Fruit fly (Drosophila melanogaster) whole organism, prepupa: Measurements from ENCODE around the gene Det.
A peak's percentile ranks its signal among the peaks of the same experiment; 100 is the strongest.

Experiments used
- Blimp-1 ChIP-seq: fragments of 200-800 bp; sonication (Bioruptor generic); optimal IDR thresholded peaks from 3 replicates; lab custom pipeline; 2017; ENCODE audit warnings: missing biosample characterization, missing genetic modification characterization, mild to moderate bottlenecking, moderate library complexity, missing genetic modification reagents
- CG10631 ChIP-seq: fragments of 200-800 bp; sonication (Bioruptor generic); optimal IDR thresholded peaks from 2 replicates; lab custom pipeline; 2016; ENCODE audit warnings: missing biosample characterization, missing genetic modification characterization
- CG11294 ChIP-seq: fragments of 200-800 bp; sonication (Bioruptor generic); IDR thresholded peaks from 2 replicates; pipeline ENCODE4 v1.3.6; 2022; ENCODE audit warnings: missing biosample characterization, missing genetic modification characterization
- CG11762 ChIP-seq: fragments of 200-800 bp; sonication (Bioruptor generic); optimal IDR thresholded peaks from 3 replicates; lab custom pipeline; 2016; ENCODE audit warnings: missing biosample characterization, missing genetic modification characterization; ENCODE audit not compliant: insufficient read depth
- CG11902 ChIP-seq: fragments of 200-800 bp; sonication (Bioruptor generic); optimal IDR thresholded peaks from 3 replicates; lab custom pipeline; 2016; ENCODE audit warnings: missing biosample characterization, missing genetic modification characterization
- CG15336 ChIP-seq: fragments of 200-800 bp; sonication (Bioruptor generic); IDR thresholded peaks from 2 replicates; pipeline ENCODE4 v1.3.6; 2022; ENCODE audit warnings: missing biosample characterization, missing genetic modification characterization
- CG31627 ChIP-seq: fragments of 200-800 bp; sonication (Bioruptor generic); optimal IDR thresholded peaks from 3 replicates; lab custom pipeline; 2016; ENCODE audit warnings: missing biosample characterization, missing genetic modification characterization
- CG32006 ChIP-seq: fragments of 200-800 bp; sonication (Bioruptor generic); optimal IDR thresholded peaks from 3 replicates; lab custom pipeline; 2017; ENCODE audit warnings: missing biosample characterization, mild to moderate bottlenecking, missing genetic modification characterization
- CG34406 ChIP-seq: fragments of 200-800 bp; sonication (Bioruptor generic); optimal IDR thresholded peaks from 3 replicates; lab custom pipeline; 2016; ENCODE audit warnings: missing biosample characterization, missing genetic modification characterization
- CG3919 ChIP-seq: fragments of 200-800 bp; sonication (Bioruptor generic); optimal IDR thresholded peaks from 3 replicates; lab custom pipeline; 2016; ENCODE audit warnings: missing biosample characterization, missing genetic modification characterization
- CG4318 ChIP-seq: fragments of 200-800 bp; sonication (Bioruptor generic); optimal IDR thresholded peaks from 3 replicates; lab custom pipeline; 2017; ENCODE audit warnings: missing biosample characterization, mild to moderate bottlenecking, missing genetic modification characterization
- CG6276 ChIP-seq: fragments of 200-800 bp; sonication (Bioruptor generic); optimal IDR thresholded peaks from 2 replicates; lab custom pipeline; 2017; ENCODE audit warnings: missing biosample characterization, mild to moderate bottlenecking, missing genetic modification characterization
- CG6792 ChIP-seq: fragments of 200-800 bp; sonication (Bioruptor generic); optimal IDR thresholded peaks from 3 replicates; lab custom pipeline; 2016; ENCODE audit warnings: missing biosample characterization, missing genetic modification characterization
- CG8119 ChIP-seq: fragments of 200-800 bp; sonication (Bioruptor generic); IDR thresholded peaks from 3 replicates; pipeline ENCODE4 v1.3.6; 2022; ENCODE audit warnings: missing biosample characterization, missing genetic modification characterization
- CG8632 ChIP-seq: fragments of 200-800 bp; sonication (Bioruptor generic); optimal IDR thresholded peaks from 3 replicates; lab custom pipeline; 2016; ENCODE audit warnings: missing biosample characterization, missing genetic modification characterization
- CG9139 ChIP-seq: fragments of 200-800 bp; sonication (Bioruptor generic); optimal IDR thresholded peaks from 3 replicates; lab custom pipeline; 2017; ENCODE audit warnings: missing biosample characterization, mild to moderate bottlenecking, missing genetic modification characterization
- Eip78C ChIP-seq: fragments of 200-800 bp; sonication (Bioruptor generic); peaks from one replicate; lab custom pipeline; 2016; ENCODE audit warnings: missing biosample characterization, missing genetic modification characterization
- Ets21C ChIP-seq: fragments of 200-800 bp; sonication (Bioruptor generic); optimal IDR thresholded peaks from 3 replicates; lab custom pipeline; 2016; ENCODE audit warnings: missing biosample characterization, missing genetic modification characterization
- Ets96B ChIP-seq: fragments of 200-800 bp; optimal IDR thresholded peaks from 2 replicates; lab custom pipeline; 2019; ENCODE audit warnings: missing biosample characterization, mild to moderate bottlenecking, missing genetic modification characterization, moderate library complexity
- Hr39 ChIP-seq: fragments of 200-800 bp; sonication (Bioruptor generic); optimal IDR thresholded peaks from 2 replicates; lab custom pipeline; 2016; ENCODE audit warnings: missing biosample characterization, missing genetic modification characterization
- Hr4 ChIP-seq: fragments of 200-800 bp; sonication (Bioruptor generic); optimal IDR thresholded peaks from 3 replicates; lab custom pipeline; 2016; ENCODE audit warnings: missing biosample characterization, missing genetic modification characterization
- Lpt ChIP-seq: fragments of 200-800 bp; sonication (Bioruptor generic); optimal IDR thresholded peaks from 3 replicates; lab custom pipeline; 2016; ENCODE audit warnings: missing biosample characterization, missing genetic modification characterization
- Met ChIP-seq: fragments of 200-800 bp; sonication (Bioruptor generic); optimal IDR thresholded peaks from 3 replicates; lab custom pipeline; 2016; ENCODE audit warnings: missing biosample characterization, missing genetic modification characterization
- OdsH ChIP-seq: fragments of 200-800 bp; sonication (Bioruptor generic); optimal IDR thresholded peaks from 3 replicates; lab custom pipeline; 2016; ENCODE audit warnings: missing biosample characterization, missing genetic modification characterization
- Smox ChIP-seq: fragments of 200-800 bp; sonication (Bioruptor generic); optimal IDR thresholded peaks from 3 replicates; lab custom pipeline; 2016; ENCODE audit warnings: missing biosample characterization, missing genetic modification characterization
- Sox102F ChIP-seq: fragments of 200-800 bp; sonication (Bioruptor generic); optimal IDR thresholded peaks from 2 replicates; lab custom pipeline; 2016; ENCODE audit warnings: missing biosample characterization, mild to moderate bottlenecking, missing genetic modification characterization
- Sox14 ChIP-seq: fragments of 200-800 bp; sonication (Bioruptor generic); optimal IDR thresholded peaks from 3 replicates; lab custom pipeline; 2016; ENCODE audit warnings: missing biosample characterization, missing genetic modification characterization
- achi ChIP-seq: fragments of 200-800 bp; sonication (Bioruptor generic); optimal IDR thresholded peaks from 3 replicates; lab custom pipeline; 2016; ENCODE audit warnings: missing biosample characterization, missing genetic modification characterization
- acj6 ChIP-seq: fragments of 200-800 bp; sonication (Bioruptor generic); optimal IDR thresholded peaks from 3 replicates; lab custom pipeline; 2016; ENCODE audit warnings: missing biosample characterization, missing genetic modification characterization
- cyc ChIP-seq: fragments of 200-800 bp; sonication (Bioruptor generic); optimal IDR thresholded peaks from 3 replicates; lab custom pipeline; 2016; ENCODE audit warnings: missing biosample characterization, missing genetic modification characterization
- dac ChIP-seq: fragments of 200-800 bp; sonication (Bioruptor generic); optimal IDR thresholded peaks from 2 replicates; lab custom pipeline; 2017; ENCODE audit warnings: missing biosample characterization, mild to moderate bottlenecking, missing genetic modification characterization
- fd59A ChIP-seq: fragments of 200-800 bp; sonication (Bioruptor generic); optimal IDR thresholded peaks from 2 replicates; lab custom pipeline; 2017; ENCODE audit warnings: missing biosample characterization, mild to moderate bottlenecking, missing genetic modification characterization, missing genetic modification reagents
- lz ChIP-seq: fragments of 200-800 bp; sonication (Bioruptor generic); optimal IDR thresholded peaks from 3 replicates; lab custom pipeline; 2016; ENCODE audit warnings: missing biosample characterization, missing genetic modification characterization
- net ChIP-seq: fragments of 200-800 bp; sonication (Bioruptor generic); optimal IDR thresholded peaks from 3 replicates; lab custom pipeline; 2016; ENCODE audit warnings: missing biosample characterization, missing genetic modification characterization
- salr ChIP-seq, 2 experiments: fragments of 200-800 bp; sonication (Bioruptor generic); optimal IDR thresholded peaks; 3 replicates each; lab custom pipeline; 2016 to 2018; ENCODE audit warnings: missing biosample characterization in 2 of 2, missing genetic modification characterization in 2 of 2, mild to moderate bottlenecking in 1 of 2
- svp ChIP-seq: fragments of 200-800 bp; sonication (Bioruptor generic); peaks from one replicate; lab custom pipeline; 2016; ENCODE audit warnings: missing biosample characterization, missing genetic modification characterization
- vri ChIP-seq: fragments of 200-800 bp; sonication (Bioruptor generic); optimal IDR thresholded peaks from 3 replicates; lab custom pipeline; 2016; ENCODE audit warnings: missing biosample characterization, mild to moderate bottlenecking, missing genetic modification characterization

The Det gene

dm6 chr3R:17122796-17123504, 26.5 kb upstream of the Det start:
- peak; percentile 22 for TF ChIP-seq CG31627 (GFP tag; lab: Kevin White, UChicago)
- peak; percentile 61; the same call in 2 of the 3 replicates for TF ChIP-seq CG8119 (GFP tag; lab: Robert Waterston, UW)
- no peak for TF ChIP-seq Lpt (GFP tag; lab: Kevin White, UChicago)
- TF ChIP-seq CG11902, result no peak
- no peak for TF ChIP-seq salr (GFP tag; optimal IDR thresholded peaks at IDR 0.05; lab: Kevin White, UChicago)
- TF ChIP-seq CG11294 (GFP tag; lab: Robert Waterston, UW), result peak; percentile 13; the same call in 1 of the 2 replicates
- TF ChIP-seq Sox102F (GFP tag; lab: Kevin White, UChicago), result peak; percentile 49
- TF ChIP-seq svp, result peak; percentile 88
- peak; percentile 35 for TF ChIP-seq Hr39 (GFP tag; lab: Kevin White, UChicago)
- TF ChIP-seq Ets21C (GFP tag; lab: Kevin White, UChicago), result peak; percentile 22
- TF ChIP-seq CG11762 (GFP tag; lab: Kevin White, UChicago), result no peak
- peak; percentile 5 for TF ChIP-seq achi (GFP tag; lab: Kevin White, UChicago)
- TF ChIP-seq lz (GFP tag; lab: Kevin White, UChicago), result peak; percentile 37
- TF ChIP-seq Smox (GFP tag; lab: Kevin White, UChicago), result peak; percentile 56
- peak; percentile 6 for TF ChIP-seq CG10631 (GFP tag; lab: Kevin White, UChicago)
- TF ChIP-seq Sox14 (GFP tag; lab: Kevin White, UChicago), result peak; percentile 15
- TF ChIP-seq vri (GFP tag; lab: Kevin White, UChicago), result peak; percentile 46
- TF ChIP-seq Blimp-1, result peak; percentile 27
- TF ChIP-seq Met (GFP tag; lab: Kevin White, UChicago), result peak; percentile 64
- TF ChIP-seq dac (GFP tag; lab: Kevin White, UChicago), result no peak
- TF ChIP-seq CG32006 (GFP tag; lab: Kevin White, UChicago), result peak; percentile 57
- no peak for TF ChIP-seq Ets96B (tag; lab: Kevin White, UChicago)
- TF ChIP-seq acj6 (GFP tag; lab: Kevin White, UChicago), result peak; percentile 49
- TF ChIP-seq CG15336 (GFP tag; lab: Robert Waterston, UW), result peak; percentile 58
- no peak for TF ChIP-seq CG3919 (GFP tag; lab: Kevin White, UChicago)
- peak; percentile 12 for TF ChIP-seq CG4318 (GFP tag; lab: Kevin White, UChicago)
- TF ChIP-seq Hr4, result peak; percentile 29
- TF ChIP-seq cyc (GFP tag; lab: Kevin White, UChicago), result peak; percentile 2
- peak; percentile 33 for TF ChIP-seq OdsH (GFP tag; lab: Kevin White, UChicago)
- TF ChIP-seq CG6276 (GFP tag; lab: Kevin White, UChicago), result peak; percentile 25
- TF ChIP-seq net (GFP tag; lab: Kevin White, UChicago), result peak; percentile 13
- TF ChIP-seq CG6792 (GFP tag; lab: Kevin White, UChicago), result peak; percentile 40
- peak; percentile 64 for TF ChIP-seq CG34406 (GFP tag; lab: Kevin White, UChicago)
- TF ChIP-seq CG8632 (GFP tag; lab: Kevin White, UChicago), result peak; percentile 25
- TF ChIP-seq, all 60 proteins: peak for 27

DNA sequence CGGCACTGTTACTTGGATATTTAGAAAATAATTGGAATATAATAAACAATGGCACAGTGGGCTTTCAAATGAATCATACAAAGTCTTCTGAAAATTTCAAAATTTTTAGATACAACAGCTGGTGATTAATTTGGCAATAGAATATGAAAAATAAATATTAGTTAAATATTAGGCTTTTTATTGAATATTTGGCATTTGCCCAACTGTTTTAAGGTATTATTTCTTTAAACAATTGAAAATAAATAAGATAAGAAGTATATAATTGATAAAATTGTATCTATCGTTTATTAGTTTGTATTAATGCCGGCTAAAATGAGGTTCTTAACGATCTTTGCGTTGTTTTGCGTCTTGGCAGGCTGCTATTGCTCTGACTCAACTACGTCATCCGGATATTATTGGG, 25.3 kb upstream of the Det start, which contains the start of gene CG45079:
Gene CG45079, plus strand, starts transcription at position 301 of the 400 bp plus-strand sequence.
- no peak for TF ChIP-seq Ets21C (GFP tag; lab: Kevin White, UChicago)
- no peak for TF ChIP-seq Met (GFP tag; lab: Kevin White, UChicago)
- TF ChIP-seq CG15336 (GFP tag; lab: Robert Waterston, UW), result no peak
- no peak for TF ChIP-seq acj6 (GFP tag; lab: Kevin White, UChicago)
- no peak for TF ChIP-seq CG32006 (GFP tag; lab: Kevin White, UChicago)
- no peak for TF ChIP-seq Sox14 (GFP tag; lab: Kevin White, UChicago)
- TF ChIP-seq vri (GFP tag; lab: Kevin White, UChicago), result no peak
- no peak for TF ChIP-seq achi (GFP tag; lab: Kevin White, UChicago)
- no peak for TF ChIP-seq fd59A (GFP tag; lab: Kevin White, UChicago)
- TF ChIP-seq cyc (GFP tag; lab: Kevin White, UChicago), result no peak
- TF ChIP-seq CG11762 (GFP tag; lab: Kevin White, UChicago), result no peak
- TF ChIP-seq Eip78C (GFP tag; lab: Kevin White, UChicago), result no peak
- no peak for TF ChIP-seq CG11902
- no peak for TF ChIP-seq CG9139 (GFP tag; lab: Kevin White, UChicago)
